Fruit fly (Drosophila melanogaster) whole organism: ENCODE data around the gene CG6254.

Experiments
- CG8478 ChIP-seq: fragments of >200 bp; optimal IDR thresholded peaks from 2 replicates; lab custom pipeline; 2018; ENCODE audit warnings: inconsistent platforms
- Dll ChIP-seq: fragments of >200 bp; optimal IDR thresholded peaks from 2 replicates; lab custom pipeline; 2017
- EcR ChIP-seq, 2 experiments: fragments of >200 bp; optimal IDR thresholded peaks; 2 replicates each; lab custom pipeline; 2017; ENCODE audit warnings: missing biosample characterization in 2 of 2, missing genetic modification characterization in 2 of 2, missing genetic modification reagents in 2 of 2
- pan ChIP-seq: fragments of >200 bp; optimal IDR thresholded peaks from 2 replicates; lab custom pipeline; 2017
- psq ChIP-seq: fragments of >200 bp; optimal IDR thresholded peaks from 2 replicates; lab custom pipeline; 2017

dm6 chr3R:10176927-10177511 is 15.9 kb upstream of the CG6254 start:
- no peak for TF ChIP-seq Dll (lab: Kevin White, UChicago)
- TF ChIP-seq CG8478 (lab: Kevin White, UChicago) = no peak
- TF ChIP-seq psq (lab: Kevin White, UChicago) = no peak
- TF ChIP-seq EcR (GFP tag; optimal IDR thresholded peaks at IDR 0.05; lab: Kevin White, UChicago) = no peak
- no peak for TF ChIP-seq pan (lab: Kevin White, UChicago)
